Worm (Caenorhabditis elegans): Measurements from ENCODE around the gene T25E12.6.

Gene T25E12.6

DNA sequence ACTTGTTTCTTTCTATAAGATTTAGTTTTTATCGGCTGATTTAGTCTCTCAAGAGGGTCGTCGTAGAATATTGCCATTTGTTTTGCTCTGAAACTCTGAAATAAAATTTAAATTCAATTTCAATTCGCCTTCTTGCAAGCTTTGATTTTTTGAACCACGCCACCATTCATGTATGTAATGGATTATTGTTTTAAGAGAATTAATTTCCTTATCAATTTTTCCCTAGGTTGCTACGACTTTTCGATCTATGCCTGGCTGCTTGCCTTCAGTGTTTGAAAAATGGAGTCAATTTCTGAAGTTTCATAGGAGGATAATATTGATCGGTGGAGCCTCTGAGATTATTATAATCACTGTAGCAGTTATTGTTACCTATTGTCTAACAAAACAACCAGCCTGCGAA lies 6.7 kb upstream of the T25E12.6 start, which contains the start of the genes clec-38 and clec-34:
clec-38 (minus strand) TSS at position 101 of the 400 bp plus-strand sequence.
clec-34 (plus strand) TSS at position 248 of the 400 bp plus-strand sequence.
- TF ChIP-seq tab-1 (GFP tag; IDR thresholded peaks at IDR 0.05) (no peak), ref-1 (GFP tag; conservative IDR thresholded peaks at IDR 0.05) (no peak), cog-1 (tag; optimal IDR thresholded peaks at IDR 0.05) (no peak), T22C8.4 (GFP tag; IDR thresholded peaks at IDR 0.05) (no peak), ztf-29 (GFP tag; IDR thresholded peaks at IDR 0.05) (no peak), med-1 (GFP tag; optimal IDR thresholded peaks at IDR 0.05; ENCODE audit: insufficient read depth) (no peak), flt-1 (GFP tag; IDR thresholded peaks at IDR 0.05) (no peak), klf-2 (GFP tag; conservative IDR thresholded peaks at IDR 0.05) (no peak), ztf-23 (GFP tag; IDR thresholded peaks at IDR 0.05) (no peak)

- TF ChIP-seq T22C8.4 (GFP tag; IDR thresholded peaks at IDR 0.05) (no peak), flt-1 (GFP tag; IDR thresholded peaks at IDR 0.05) (no peak), klf-2 (GFP tag; conservative IDR thresholded peaks at IDR 0.05) (no peak), med-1 (GFP tag; optimal IDR thresholded peaks at IDR 0.05; ENCODE audit: insufficient read depth) (no peak), ztf-29 (GFP tag; IDR thresholded peaks at IDR 0.05) (no peak), tab-1 (GFP tag; IDR thresholded peaks at IDR 0.05) (no peak), ztf-23 (GFP tag; IDR thresholded peaks at IDR 0.05) (no peak), cog-1 (tag; optimal IDR thresholded peaks at IDR 0.05) (no peak)
Measured at ce11 chrV:16739100-16739499, 3.1 kb upstream of the T25E12.6 start, which contains the start of the genes clec-29 and clec-39. TSS of gene clec-29 (minus strand) at chrV:16739200. TSS of gene clec-39 (plus strand) at chrV:16739268.

- TF ChIP-seq ztf-23 (GFP tag; IDR thresholded peaks at IDR 0.05): no peak
- TF ChIP-seq cog-1 (tag; optimal IDR thresholded peaks at IDR 0.05): no peak
- TF ChIP-seq tab-1 (GFP tag; IDR thresholded peaks at IDR 0.05): no peak
- no peak for TF ChIP-seq med-1 (GFP tag; optimal IDR thresholded peaks at IDR 0.05; ENCODE audit: insufficient read depth)
- no peak for TF ChIP-seq klf-2 (GFP tag; conservative IDR thresholded peaks at IDR 0.05)
- TF ChIP-seq ref-1 (GFP tag; conservative IDR thresholded peaks at IDR 0.05): no peak
Measured at ce11 chrV:16744783-16745182, 2.6 kb downstream of the T25E12.6 start.

DNA sequence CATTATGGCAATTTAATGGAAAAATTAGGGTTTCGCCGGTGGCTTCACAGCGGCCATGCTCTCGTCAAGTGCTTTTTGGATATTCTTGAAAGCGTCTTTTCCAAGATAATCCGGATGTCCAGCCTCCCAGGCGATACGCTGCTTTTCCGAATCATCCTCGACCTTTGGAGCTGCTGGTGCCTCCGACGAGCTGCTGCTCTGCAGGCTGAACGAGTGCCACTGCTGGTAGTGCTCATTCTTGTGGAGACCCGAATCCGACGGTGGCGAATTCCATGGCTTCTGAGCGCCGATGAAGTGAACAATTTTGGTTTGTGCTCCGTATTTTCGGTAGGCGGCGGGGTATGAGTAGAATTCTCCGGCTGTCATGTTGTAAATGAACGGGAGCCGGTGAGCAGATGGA lies 3.0 kb downstream of the T25E12.6 start:
- TF ChIP-seq ref-1 (GFP tag; conservative IDR thresholded peaks at IDR 0.05): no peak
- no peak for TF ChIP-seq T22C8.4 (GFP tag; IDR thresholded peaks at IDR 0.05)
- no peak for TF ChIP-seq klf-2 (GFP tag; conservative IDR thresholded peaks at IDR 0.05)
- no peak for TF ChIP-seq ztf-29 (GFP tag; IDR thresholded peaks at IDR 0.05)
- no peak for TF ChIP-seq ztf-23 (GFP tag; IDR thresholded peaks at IDR 0.05)
- TF ChIP-seq cog-1 (tag; optimal IDR thresholded peaks at IDR 0.05): no peak
- TF ChIP-seq tab-1 (GFP tag; IDR thresholded peaks at IDR 0.05): no peak
- TF ChIP-seq med-1 (GFP tag; optimal IDR thresholded peaks at IDR 0.05; ENCODE audit: insufficient read depth): no peak
- TF ChIP-seq flt-1 (GFP tag; IDR thresholded peaks at IDR 0.05): no peak

ce11 chrV:16746231-16746990 lies 4.2 kb downstream of the T25E12.6 start, which contains the start of gene gyg-2:
TSS of gene gyg-2 (minus strand) at chrV:16746258.
- no peak for TF ChIP-seq ref-1 (GFP tag; conservative IDR thresholded peaks at IDR 0.05)
- no peak for TF ChIP-seq ztf-23 (GFP tag; IDR thresholded peaks at IDR 0.05)
- no peak for TF ChIP-seq tab-1 (GFP tag; IDR thresholded peaks at IDR 0.05)

ce11 chrV:16747031-16747672 lies 4.9 kb downstream of the T25E12.6 start, which contains the start of gene dkf-2:
TSS of gene dkf-2 (plus strand) at chrV:16747622.
- no peak for TF ChIP-seq klf-2 (GFP tag; conservative IDR thresholded peaks at IDR 0.05)

ce11 chrV:16749473-16749872 lies 7.2 kb downstream of the T25E12.6 start:
- TF ChIP-seq klf-2 (GFP tag; conservative IDR thresholded peaks at IDR 0.05) (no peak), flt-1 (GFP tag; IDR thresholded peaks at IDR 0.05) (no peak), tab-1 (GFP tag; IDR thresholded peaks at IDR 0.05) (no peak), cog-1 (tag; optimal IDR thresholded peaks at IDR 0.05) (no peak), ztf-23 (GFP tag; IDR thresholded peaks at IDR 0.05) (no peak), ref-1 (GFP tag; conservative IDR thresholded peaks at IDR 0.05) (no peak), ztf-29 (GFP tag; IDR thresholded peaks at IDR 0.05) (no peak), med-1 (GFP tag; optimal IDR thresholded peaks at IDR 0.05; ENCODE audit: insufficient read depth) (no peak), T22C8.4 (GFP tag; IDR thresholded peaks at IDR 0.05) (no peak)

- TF ChIP-seq ref-1 (GFP tag; conservative IDR thresholded peaks at IDR 0.05): no peak
- no peak for TF ChIP-seq ztf-29 (GFP tag; IDR thresholded peaks at IDR 0.05)
- TF ChIP-seq T22C8.4 (GFP tag; IDR thresholded peaks at IDR 0.05): no peak
- no peak for TF ChIP-seq tab-1 (GFP tag; IDR thresholded peaks at IDR 0.05)
- TF ChIP-seq flt-1 (GFP tag; IDR thresholded peaks at IDR 0.05): no peak
- TF ChIP-seq ztf-23 (GFP tag; IDR thresholded peaks at IDR 0.05): no peak
- TF ChIP-seq cog-1 (tag; optimal IDR thresholded peaks at IDR 0.05): no peak
- no peak for TF ChIP-seq klf-2 (GFP tag; conservative IDR thresholded peaks at IDR 0.05)
- TF ChIP-seq med-1 (GFP tag; optimal IDR thresholded peaks at IDR 0.05; ENCODE audit: insufficient read depth): no peak
Measured at ce11 chrV:16752089-16753030, 10.1 kb downstream of the T25E12.6 start.

ce11 chrV:16756166-16756565 lies 13.9 kb downstream of the T25E12.6 start:
- TF ChIP-seq cog-1 (tag; optimal IDR thresholded peaks at IDR 0.05) (no peak), med-1 (GFP tag; optimal IDR thresholded peaks at IDR 0.05; ENCODE audit: insufficient read depth) (no peak), klf-2 (GFP tag; conservative IDR thresholded peaks at IDR 0.05) (no peak), ztf-29 (GFP tag; IDR thresholded peaks at IDR 0.05) (no peak), ref-1 (GFP tag; conservative IDR thresholded peaks at IDR 0.05) (no peak), T22C8.4 (GFP tag; IDR thresholded peaks at IDR 0.05) (no peak), tab-1 (GFP tag; IDR thresholded peaks at IDR 0.05) (no peak), ztf-23 (GFP tag; IDR thresholded peaks at IDR 0.05) (no peak), flt-1 (GFP tag; IDR thresholded peaks at IDR 0.05) (no peak)
